Worm (Caenorhabditis elegans) whole organism, L4 larva: ENCODE results near the gene spp-8.
"Not testable (repeated sequence)": the region's sequence is repeated elsewhere in the genome, so short reads cannot be mapped to it uniquely, and the experiment has no call there.

Source experiments
- F26F4.8 ChIP-seq: fragments of 200-800 bp; sonication (Bioruptor generic); conservative IDR thresholded peaks from 2 replicates; pipeline ENCODE4 v1.3.6; 2022; ENCODE audit warnings: missing genetic modification characterization, missing compliant biosample characterization
- R02D3.7 ChIP-seq: fragments of 150-350 bp; sonication (generic microtip); optimal IDR thresholded peaks from 3 replicates; lab custom pipeline; 2014; ENCODE audit warnings: missing biosample characterization, missing genetic modification characterization
- Y105C5A.15 ChIP-seq: fragments of 200-800 bp; sonication (Bioruptor generic); IDR thresholded peaks from 2 replicates; pipeline ENCODE4 v1.3.6; 2022; ENCODE audit warnings: missing genetic modification characterization, missing compliant biosample characterization
- Y48G9A.11 ChIP-seq: fragments of 200-800 bp; sonication (Bioruptor generic); IDR thresholded peaks from 2 replicates; pipeline ENCODE4 v1.3.6; 2022; ENCODE audit warnings: missing genetic modification reagents, missing genetic modification characterization, missing compliant biosample characterization
- Y5F2A.4 ChIP-seq: fragments of 200-800 bp; sonication (Bioruptor generic); optimal IDR thresholded peaks from 2 replicates; lab custom pipeline; 2018; ENCODE audit warnings: mild to moderate bottlenecking, missing genetic modification characterization, missing compliant biosample characterization
- Y75B8A.6 ChIP-seq: fragments of 200-800 bp; sonication (Bioruptor generic); IDR thresholded peaks from 2 replicates; pipeline ENCODE4 v1.3.6; 2022; ENCODE audit warnings: missing genetic modification reagents, missing genetic modification characterization, missing compliant biosample characterization
- ZK546.5 ChIP-seq, 2 experiments: sonication (generic microtip); optimal IDR thresholded peaks; 2 replicates each; lab custom pipeline; 2017; ENCODE audit warnings: missing biosample characterization in 2 of 2, missing genetic modification characterization in 2 of 2
- aha-1 ChIP-seq: fragments of 150-350 bp; peaks from one replicate; lab custom pipeline; 2014; ENCODE audit warnings: missing biosample characterization, missing genetic modification characterization
- ama-1 ChIP-seq: fragments of 150-350 bp; optimal IDR thresholded peaks from 2 replicates; lab custom pipeline; 2014; ENCODE audit warnings: inconsistent platforms, mixed read lengths
- arid-1 ChIP-seq: fragments of 200-800 bp; sonication (Bioruptor generic); conservative IDR thresholded peaks from 2 replicates; pipeline ENCODE4 v1.3.6; 2022; ENCODE audit warnings: missing genetic modification reagents, missing genetic modification characterization, missing compliant biosample characterization
- ceh-20 ChIP-seq: fragments of 200-800 bp; sonication (Bioruptor generic); IDR thresholded peaks from 2 replicates; pipeline ENCODE4 v1.3.6; 2022; ENCODE audit warnings: missing genetic modification reagents, missing genetic modification characterization, missing compliant biosample characterization
- cey-2 ChIP-seq: sonication (generic microtip); optimal IDR thresholded peaks from 3 replicates; lab custom pipeline; 2017; ENCODE audit warnings: missing genetic modification characterization, mild to moderate bottlenecking, missing compliant biosample characterization, antibody characterized with exemption, borderline replicate concordance; ENCODE audit not compliant: insufficient read depth
- daf-19 ChIP-seq: fragments of 200-800 bp; sonication (Bioruptor generic); conservative IDR thresholded peaks from 2 replicates; pipeline ENCODE4 v1.3.6; 2022; ENCODE audit warnings: missing genetic modification characterization, missing compliant biosample characterization
- dmd-6 ChIP-seq: fragments of 200-800 bp; sonication (Bioruptor generic); IDR thresholded peaks from 2 replicates; pipeline ENCODE4 v1.3.6; 2022; ENCODE audit warnings: missing genetic modification reagents, missing genetic modification characterization, missing compliant biosample characterization
- dmd-8 ChIP-seq: fragments of 200-800 bp; sonication (Bioruptor generic); IDR thresholded peaks from 2 replicates; pipeline ENCODE4 v1.3.6; 2022; ENCODE audit warnings: missing genetic modification characterization, missing compliant biosample characterization
- egl-27 ChIP-seq: sonication (generic microtip); optimal IDR thresholded peaks from 3 replicates; lab custom pipeline; 2017; ENCODE audit warnings: missing biosample characterization, missing genetic modification reagents, missing genetic modification characterization
- hlh-11 ChIP-seq: fragments of 200-800 bp; sonication (Bioruptor generic); optimal IDR thresholded peaks from 2 replicates; lab custom pipeline; 2018; ENCODE audit warnings: mild to moderate bottlenecking, missing genetic modification characterization, missing compliant biosample characterization
- hmg-1.1 ChIP-seq: fragments of 200-800 bp; sonication (Bioruptor generic); IDR thresholded peaks from 2 replicates; pipeline ENCODE4 v1.3.6; 2022; ENCODE audit warnings: missing genetic modification reagents, missing genetic modification characterization, missing compliant biosample characterization
- jun-1 ChIP-seq: fragments of 150-350 bp; optimal IDR thresholded peaks from 2 replicates; lab custom pipeline; 2014; ENCODE audit warnings: missing biosample characterization, missing genetic modification reagents, missing genetic modification characterization
- lim-7 ChIP-seq: fragments of 200-800 bp; sonication (Bioruptor generic); IDR thresholded peaks from 2 replicates; pipeline ENCODE4 v1.3.6; 2022; ENCODE audit warnings: missing genetic modification characterization, missing compliant biosample characterization
- lin-1 ChIP-seq: fragments of 200-800 bp; sonication (Bioruptor generic); IDR thresholded peaks from 2 replicates; pipeline ENCODE4 v1.3.6; 2022; ENCODE audit warnings: missing genetic modification reagents, missing genetic modification characterization, missing compliant biosample characterization
- lin-13 ChIP-seq: fragments of 150-350 bp; optimal IDR thresholded peaks from 2 replicates; lab custom pipeline; 2014; ENCODE audit warnings: missing biosample characterization, missing genetic modification reagents, missing genetic modification characterization
- lin-38 ChIP-seq: fragments of 200-800 bp; sonication (Bioruptor generic); IDR thresholded peaks from 2 replicates; pipeline ENCODE4 v1.3.6; 2022; ENCODE audit warnings: missing genetic modification reagents, missing genetic modification characterization, missing compliant biosample characterization
- mdt-29 ChIP-seq: fragments of 200-800 bp; sonication (Bioruptor generic); IDR thresholded peaks from 2 replicates; pipeline ENCODE4 v1.3.6; 2022; ENCODE audit warnings: missing genetic modification reagents, missing genetic modification characterization, missing compliant biosample characterization
- mes-2 ChIP-seq: sonication (generic microtip); optimal IDR thresholded peaks from 2 replicates; lab custom pipeline; 2016; ENCODE audit warnings: missing genotype, mild to moderate bottlenecking, missing genetic modification characterization, missing compliant biosample characterization; ENCODE audit not compliant: poor library complexity, severe bottlenecking
- mxl-3 ChIP-seq: fragments of 200-800 bp; sonication (Bioruptor generic); optimal IDR thresholded peaks from 2 replicates; lab custom pipeline; 2018; ENCODE audit warnings: mild to moderate bottlenecking, missing genetic modification characterization, missing compliant biosample characterization
- nhr-102 ChIP-seq: sonication (generic microtip); optimal IDR thresholded peaks from 2 replicates; lab custom pipeline; 2016; ENCODE audit warnings: mild to moderate bottlenecking, missing genetic modification characterization, moderate library complexity, missing compliant biosample characterization
- nhr-28 ChIP-seq: fragments of 150-350 bp; optimal IDR thresholded peaks from 2 replicates; lab custom pipeline; 2014; ENCODE audit warnings: missing biosample characterization, missing genetic modification characterization
- nhr-41 ChIP-seq: fragments of 200-800 bp; sonication (Bioruptor generic); IDR thresholded peaks from 2 replicates; pipeline ENCODE4 v1.3.6; 2022; ENCODE audit warnings: missing genetic modification reagents, missing genetic modification characterization, missing compliant biosample characterization
- nhr-6 ChIP-seq: fragments of 150-350 bp; optimal IDR thresholded peaks from 2 replicates; lab custom pipeline; 2014; ENCODE audit warnings: missing biosample characterization, missing genetic modification characterization
- nhr-77 ChIP-seq: fragments of 150-350 bp; optimal IDR thresholded peaks from 2 replicates; lab custom pipeline; 2014; ENCODE audit warnings: missing biosample characterization, missing genetic modification characterization
- pha-4 ChIP-seq, 2 experiments: fragments of 150-350 bp in 1 of 2; fragments of 200-800 bp in 1 of 2; sonication (Bioruptor generic) in 1 of 2; IDR thresholded peaks in 1 of 2; optimal IDR thresholded peaks in 1 of 2; 2 replicates each; pipeline versions ENCODE4 v1.3.6 to Lab custom; 2014 to 2022; ENCODE audit warnings: missing genetic modification characterization in 2 of 2, missing genetic modification reagents in 2 of 2, missing biosample characterization in 1 of 2, missing compliant biosample characterization in 1 of 2
- pqm-1 ChIP-seq: sonication (generic microtip); optimal IDR thresholded peaks from 2 replicates; lab custom pipeline; 2017; ENCODE audit warnings: missing biosample characterization, missing genetic modification characterization
- snpc-1.2 ChIP-seq: fragments of 200-800 bp; sonication (Bioruptor generic); IDR thresholded peaks from 2 replicates; pipeline ENCODE4 v1.3.6; 2022; ENCODE audit warnings: missing genetic modification reagents, missing genetic modification characterization, missing compliant biosample characterization
- spr-3 ChIP-seq: fragments of 200-800 bp; sonication (Bioruptor generic); optimal IDR thresholded peaks from 2 replicates; lab custom pipeline; 2018; ENCODE audit warnings: mild to moderate bottlenecking, missing genetic modification characterization, missing compliant biosample characterization
- tag-97 ChIP-seq: fragments of 200-800 bp; sonication (Bioruptor generic); IDR thresholded peaks from 2 replicates; pipeline ENCODE4 v1.3.6; 2022; ENCODE audit warnings: missing genetic modification characterization, missing compliant biosample characterization
- tra-1 ChIP-seq: fragments of 200-800 bp; sonication (Bioruptor generic); IDR thresholded peaks from 2 replicates; pipeline ENCODE4 v1.3.6; 2022; ENCODE audit warnings: missing genetic modification reagents, missing genetic modification characterization, missing compliant biosample characterization
- unc-62 ChIP-seq, 3 experiments: fragments of 150-350 bp in 1 of 3; sonication (generic microtip); optimal IDR thresholded peaks in 2 of 3; peaks in 1 of 3; 1 replicate in 1 of 3; 2 replicates in 2 of 3; lab custom pipeline; 2014 to 2017; ENCODE audit warnings: missing biosample characterization in 3 of 3, missing genetic modification characterization in 3 of 3, missing genetic modification reagents in 3 of 3, missing genotype in 1 of 3
- vab-7 ChIP-seq: fragments of 200-800 bp; sonication (Bioruptor generic); IDR thresholded peaks from 2 replicates; pipeline ENCODE4 v1.3.6; 2022; ENCODE audit warnings: missing genetic modification reagents, missing genetic modification characterization, missing compliant biosample characterization
- zfp-2 ChIP-seq: sonication (generic microtip); optimal IDR thresholded peaks from 2 replicates; lab custom pipeline; 2016; ENCODE audit warnings: mild to moderate bottlenecking, missing genetic modification characterization, missing compliant biosample characterization

spp-8 gene

DNA sequence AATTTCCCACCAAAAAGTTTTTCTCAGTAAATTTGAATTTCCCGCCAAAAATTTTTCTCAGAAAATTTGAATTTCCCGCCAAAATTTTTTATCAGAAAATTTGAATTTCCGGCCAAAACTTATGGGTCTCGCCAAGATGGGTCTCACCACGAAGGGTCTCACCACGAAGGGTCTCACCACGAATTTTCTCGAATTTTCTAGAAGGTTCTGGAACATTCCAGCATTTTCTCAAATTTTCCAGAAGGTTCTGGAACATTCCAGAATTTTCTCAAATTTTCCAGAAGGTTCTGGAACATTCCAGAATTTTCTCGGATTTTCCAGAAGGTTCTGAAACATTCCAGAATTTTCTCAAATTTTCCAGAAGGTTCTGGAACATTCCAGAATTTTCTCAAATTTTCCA, 14.1 kb upstream of the spp-8 start:
- TF ChIP-seq snpc-1.2 (GFP tag; lab: Robert Waterston, UW), result 0 out of 2 replicates have a peak, but pooled peaks have one; percentile 27

ce11 chrIV:8468729-8469340, 12.6 kb upstream of the spp-8 start:
- peak; percentile 73; the same call in 1 of the 2 replicates for TF ChIP-seq Y105C5A.15 (GFP tag; lab: Robert Waterston, UW)
- peak; percentile 46; the same call in 1 of the 2 replicates for TF ChIP-seq vab-7 (GFP tag; lab: Robert Waterston, UW)
- TF ChIP-seq mdt-29 (GFP tag; lab: Robert Waterston, UW), result peak; percentile 79
- 0 out of 2 replicates have a peak, but pooled peaks have one; percentile 42 for TF ChIP-seq lim-7
- TF ChIP-seq pha-4 (GFP tag; IDR thresholded peaks at IDR 0.05; lab: Robert Waterston, UW), result 0 out of 2 replicates have a peak, but pooled peaks have one; percentile 6
- not testable (repeated sequence) for TF ChIP-seq pha-4 (tag; optimal IDR thresholded peaks at IDR 0.05; lab: Kevin White, UChicago)
- 0 out of 2 replicates have a peak, but pooled peaks have one; percentile 7 for TF ChIP-seq F26F4.8 (GFP tag; lab: Robert Waterston, UW)
- 0 out of 2 replicates have a peak, but pooled peaks have one; percentile 8 for TF ChIP-seq lin-1 (GFP tag; lab: Robert Waterston, UW)

- TF ChIP-seq Y105C5A.15 (GFP tag; lab: Robert Waterston, UW), result no peak
- TF ChIP-seq, all 104 proteins: peak for 0
Measured at ce11 chrIV:8472493-8472892, 9.0 kb upstream of the spp-8 start, which contains the start of gene oat-1. TSS of gene oat-1 (minus strand) at chrIV:8472593.

DNA sequence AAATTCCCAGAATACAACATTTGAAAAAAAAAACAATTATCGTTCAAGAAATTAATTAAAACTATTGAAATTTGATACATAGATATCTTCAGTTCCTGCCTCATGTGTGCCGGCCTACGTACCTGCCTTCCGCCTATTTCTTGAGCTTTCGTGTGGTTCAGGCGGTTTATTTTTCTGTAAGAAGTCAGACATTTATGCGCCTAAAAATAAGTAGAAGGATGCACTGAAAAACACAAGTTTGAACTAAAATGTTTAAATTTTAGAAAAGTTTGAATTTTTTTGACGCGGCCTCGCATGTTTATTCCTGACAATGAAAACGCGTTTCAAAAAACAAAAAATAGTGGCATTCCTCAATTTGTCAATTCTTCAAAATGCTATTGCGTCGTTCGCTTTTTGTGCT, 7.7 kb upstream of the spp-8 start, which contains the start of gene C28C12.11:
Gene C28C12.11 (plus strand): TSS at position 301 of the 400 bp plus-strand sequence.
- TF ChIP-seq nhr-6 (tag; lab: Kevin White, UChicago) (no peak), hlh-11 (tag; lab: Kevin White, UChicago) (no peak), mxl-3 (GFP tag; lab: Kevin White, UChicago) (no peak), unc-62 (GFP tag; optimal IDR thresholded peaks at IDR 0.05 in 1 of 2; lab: Kevin White, UChicago) (peak in 1 of 2 experiments; percentile 70), unc-62 (tag; optimal IDR thresholded peaks at IDR 0.05; lab: Kevin White, UChicago) (no peak), egl-27 (tag; lab: Kevin White, UChicago) (no peak), R02D3.7 (no peak), aha-1 (tag; lab: Kevin White, UChicago) (peak; percentile 4), nhr-28 (tag; lab: Kevin White, UChicago) (no peak), ama-1 (lab: Kevin White, UChicago) (no peak), lin-13 (no peak), zfp-2 (tag; lab: Kevin White, UChicago) (no peak), dmd-8 (GFP tag; lab: Robert Waterston, UW) (no peak), Y48G9A.11 (GFP tag; lab: Robert Waterston, UW) (no peak), jun-1 (tag; lab: Kevin White, UChicago) (no peak), mes-2 (tag; lab: Kevin White, UChicago) (no peak)

DNA sequence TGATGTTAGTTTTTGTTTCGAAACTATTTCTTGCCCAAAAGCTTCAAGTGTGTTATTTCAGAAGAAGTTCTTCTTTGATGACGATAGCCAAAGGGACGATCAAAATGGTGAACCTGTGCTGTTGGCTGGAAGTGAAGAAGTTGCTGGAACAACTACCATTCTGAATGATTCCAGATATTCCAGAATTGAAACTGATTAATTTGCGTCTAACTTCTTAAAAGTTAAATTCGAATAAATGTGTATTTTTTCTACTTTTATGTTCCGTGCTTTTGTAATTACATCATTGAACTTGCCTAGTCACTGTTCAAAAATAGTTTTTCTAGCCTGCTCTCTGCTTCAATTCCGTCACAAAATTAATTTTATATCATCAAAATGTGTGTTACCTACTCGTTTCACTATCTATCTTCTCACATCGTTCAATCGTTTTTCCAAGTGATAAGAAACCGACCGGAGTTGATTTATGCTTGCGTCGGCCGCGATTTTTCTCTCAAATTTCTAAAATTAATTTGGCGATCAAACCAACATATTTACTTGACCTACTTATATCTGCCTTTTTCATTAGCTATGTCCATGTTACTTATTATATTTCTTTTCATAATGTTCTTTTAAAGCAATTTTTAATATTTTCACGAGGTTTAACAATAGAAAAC, 6.3 kb upstream of the spp-8 start:
- TF ChIP-seq dmd-6 (peak; percentile 57; the same call in 1 of the 2 replicates), dmd-8 (GFP tag; lab: Robert Waterston, UW) (no peak), nhr-102 (tag; lab: Kevin White, UChicago) (no peak), cey-2 (tag; lab: Kevin White, UChicago) (no peak), tag-97 (GFP tag; lab: Robert Waterston, UW) (no peak), spr-3 (GFP tag; lab: Kevin White, UChicago) (no peak), ZK546.5 (tag; optimal IDR thresholded peaks at IDR 0.05; lab: Kevin White, UChicago) (no peak), hmg-1.1 (no peak), Y75B8A.6 (GFP tag; lab: Robert Waterston, UW) (no peak), tra-1 (GFP tag; lab: Robert Waterston, UW) (no peak), nhr-41 (no peak), ceh-20 (no peak), jun-1 (tag; lab: Kevin White, UChicago) (no peak), lin-38 (no peak), zfp-2 (tag; lab: Kevin White, UChicago) (no peak), pqm-1 (tag; lab: Kevin White, UChicago) (peak; percentile 76), nhr-77 (tag; lab: Kevin White, UChicago) (peak; percentile 26), Y5F2A.4 (GFP tag; lab: Kevin White, UChicago) (no peak), arid-1 (no peak), daf-19 (no peak)
